Worm (Caenorhabditis elegans) whole organism, L3 larva: Measurements from ENCODE around the gene best-9.

Source experiments
- R02D3.7 ChIP-seq: fragments of 150-350 bp; optimal IDR thresholded peaks from 2 replicates; lab custom pipeline; 2014; ENCODE audit warnings: missing biosample characterization, missing genetic modification characterization
- ZK546.5 ChIP-seq: sonication (generic microtip); optimal IDR thresholded peaks from 2 replicates; lab custom pipeline; 2017; ENCODE audit warnings: missing biosample characterization, missing genetic modification characterization
- ceh-16 ChIP-seq: sonication (generic microtip); optimal IDR thresholded peaks from 2 replicates; lab custom pipeline; 2017; ENCODE audit warnings: missing biosample characterization, missing genetic modification characterization
- ceh-28 ChIP-seq: fragments of 150-350 bp; optimal IDR thresholded peaks from 2 replicates; lab custom pipeline; 2014; ENCODE audit warnings: missing biosample characterization, missing genetic modification reagents, missing genetic modification characterization
- ceh-82 ChIP-seq: fragments of 150-350 bp; optimal IDR thresholded peaks from 2 replicates; lab custom pipeline; 2014; ENCODE audit warnings: missing biosample characterization, missing genetic modification characterization
- ceh-9 ChIP-seq: sonication (generic microtip); optimal IDR thresholded peaks from 2 replicates; lab custom pipeline; 2018; ENCODE audit warnings: missing biosample characterization, missing genetic modification characterization
- egl-27 ChIP-seq: sonication (generic microtip); optimal IDR thresholded peaks from 4 replicates; lab custom pipeline; 2017; ENCODE audit warnings: missing biosample characterization, missing genetic modification reagents, missing genetic modification characterization
- egl-5 ChIP-seq: fragments of 150-350 bp; optimal IDR thresholded peaks from 2 replicates; lab custom pipeline; 2017; ENCODE audit warnings: missing biosample characterization, missing genetic modification reagents, missing genetic modification characterization, inconsistent platforms
- elt-1 ChIP-seq: fragments of 150-350 bp; optimal IDR thresholded peaks from 2 replicates; lab custom pipeline; 2014; ENCODE audit warnings: missing biosample characterization, missing genetic modification characterization
- elt-2 ChIP-seq: sonication (generic microtip); optimal IDR thresholded peaks from 2 replicates; lab custom pipeline; 2016; ENCODE audit warnings: missing genetic modification reagents, mild to moderate bottlenecking, missing genetic modification characterization, missing compliant biosample characterization
- elt-3 ChIP-seq, 3 experiments: fragments of 150-350 bp in 1 of 3; sonication (generic microtip) in 2 of 3; optimal IDR thresholded peaks; 2 replicates in 2 of 3; 4 replicates in 1 of 3; lab custom pipeline; 2014 to 2017; ENCODE audit warnings: missing biosample characterization in 3 of 3, missing genetic modification characterization in 3 of 3
- fkh-10 ChIP-seq: sonication (generic microtip); optimal IDR thresholded peaks from 2 replicates; lab custom pipeline; 2017; ENCODE audit warnings: missing biosample characterization, missing genetic modification reagents, missing genetic modification characterization
- fos-1 ChIP-seq: fragments of 150-350 bp; optimal IDR thresholded peaks from 2 replicates; lab custom pipeline; 2014; ENCODE audit warnings: missing biosample characterization, missing genetic modification characterization
- jun-1 ChIP-seq: fragments of 150-350 bp; optimal IDR thresholded peaks from 2 replicates; lab custom pipeline; 2014; ENCODE audit warnings: missing biosample characterization, missing genetic modification reagents, missing genetic modification characterization
- lin-15B ChIP-seq: fragments of 150-350 bp; optimal IDR thresholded peaks from 2 replicates; lab custom pipeline; 2014; ENCODE audit warnings: missing biosample characterization, missing genetic modification characterization
- lin-39 ChIP-seq: fragments of 150-350 bp; optimal IDR thresholded peaks from 2 replicates; lab custom pipeline; 2018; ENCODE audit warnings: missing biosample characterization, missing genetic modification reagents, missing genetic modification characterization
- lsy-12 ChIP-seq: sonication (generic microtip); optimal IDR thresholded peaks from 2 replicates; lab custom pipeline; 2016; ENCODE audit warnings: mild to moderate bottlenecking, missing genetic modification characterization, missing compliant biosample characterization
- mdl-1 ChIP-seq: fragments of 150-350 bp; optimal IDR thresholded peaks from 2 replicates; lab custom pipeline; 2014; ENCODE audit warnings: missing biosample characterization, missing genetic modification characterization
- mml-1 ChIP-seq: fragments of 150-350 bp; sonication (generic microtip); optimal IDR thresholded peaks from 3 replicates; lab custom pipeline; 2014; ENCODE audit warnings: missing biosample characterization, missing genetic modification characterization
- nfya-1 ChIP-seq: sonication (generic microtip); optimal IDR thresholded peaks from 2 replicates; lab custom pipeline; 2017; ENCODE audit warnings: missing genetic modification characterization, mild to moderate bottlenecking, missing compliant biosample characterization, antibody characterized with exemption, moderate library complexity; ENCODE audit not compliant: insufficient read depth
- nhr-11 ChIP-seq: fragments of 150-350 bp; optimal IDR thresholded peaks from 2 replicates; lab custom pipeline; 2014; ENCODE audit warnings: missing biosample characterization, missing genetic modification characterization
- nhr-12 ChIP-seq: fragments of 150-350 bp; optimal IDR thresholded peaks from 2 replicates; lab custom pipeline; 2014; ENCODE audit warnings: missing biosample characterization, missing genetic modification characterization
- nhr-23 ChIP-seq: fragments of 150-350 bp; optimal IDR thresholded peaks from 2 replicates; lab custom pipeline; 2014; ENCODE audit warnings: missing biosample characterization, missing genetic modification reagents, missing genetic modification characterization
- nhr-237 ChIP-seq: fragments of 150-350 bp; optimal IDR thresholded peaks from 2 replicates; lab custom pipeline; 2014; ENCODE audit warnings: missing biosample characterization, missing genetic modification characterization
- nhr-28 ChIP-seq: fragments of 150-350 bp; optimal IDR thresholded peaks from 2 replicates; lab custom pipeline; 2014; ENCODE audit warnings: missing biosample characterization, missing genetic modification characterization
- nhr-43 ChIP-seq: sonication (generic microtip); optimal IDR thresholded peaks from 2 replicates; lab custom pipeline; 2016; ENCODE audit warnings: mild to moderate bottlenecking, missing genetic modification characterization, missing compliant biosample characterization; ENCODE audit not compliant: poor library complexity, severe bottlenecking
- nhr-67 ChIP-seq: fragments of 150-350 bp; optimal IDR thresholded peaks from 2 replicates; lab custom pipeline; 2014; ENCODE audit warnings: missing biosample characterization, missing genetic modification characterization
- nhr-76 ChIP-seq: fragments of 150-350 bp; sonication (generic microtip); optimal IDR thresholded peaks from 5 replicates; lab custom pipeline; 2014; ENCODE audit warnings: missing biosample characterization, missing genetic modification characterization
- nhr-77 ChIP-seq: fragments of 150-350 bp; optimal IDR thresholded peaks from 2 replicates; lab custom pipeline; 2014; ENCODE audit warnings: missing biosample characterization, missing genetic modification characterization
- pha-4 ChIP-seq: fragments of 150-350 bp; optimal IDR thresholded peaks from 2 replicates; lab custom pipeline; 2014; ENCODE audit warnings: missing biosample characterization, missing genetic modification reagents, missing genetic modification characterization
- pqm-1 ChIP-seq: fragments of 150-350 bp; optimal IDR thresholded peaks from 2 replicates; lab custom pipeline; 2017; ENCODE audit warnings: missing biosample characterization, missing genetic modification characterization, inconsistent platforms
- sea-2 ChIP-seq: fragments of 150-350 bp; sonication (generic microtip); optimal IDR thresholded peaks from 4 replicates; lab custom pipeline; 2014; ENCODE audit warnings: missing biosample characterization, missing genetic modification reagents, missing genetic modification characterization
- zag-1 ChIP-seq: fragments of 150-350 bp; optimal IDR thresholded peaks from 2 replicates; lab custom pipeline; 2014; ENCODE audit warnings: missing biosample characterization, missing genetic modification characterization
- ztf-4 ChIP-seq: fragments of 150-350 bp; optimal IDR thresholded peaks from 2 replicates; lab custom pipeline; 2014; ENCODE audit warnings: missing biosample characterization, missing genetic modification characterization

The best-9 gene

ce11 chrIV:6548609-6549008 lies 11.9 kb upstream of the best-9 start, which contains the start of gene fan-1 (continued):
- TF ChIP-seq nfya-1 (peak; percentile 84), nhr-28 (tag; lab: Kevin White, UChicago) (no peak), fkh-10 (GFP tag; lab: Kevin White, UChicago) (no peak), nhr-11 (no peak), lin-39 (tag; lab: Kevin White, UChicago) (peak; percentile 32), sea-2 (GFP tag; lab: Kevin White, UChicago) (no peak), pha-4 (tag; lab: Kevin White, UChicago) (peak; percentile 85), nhr-23 (tag; lab: Kevin White, UChicago) (peak; percentile 71), ceh-82 (tag; lab: Kevin White, UChicago) (no peak)
- TF ChIP-seq, all 47 proteins: peak for 12

ce11 chrIV:6552036-6552435 lies 8.5 kb upstream of the best-9 start:
- no peak for TF ChIP-seq sea-2 (GFP tag; lab: Kevin White, UChicago)
- no peak for TF ChIP-seq ceh-9 (tag; lab: Kevin White, UChicago)
- TF ChIP-seq nhr-77 = no peak
- no peak for TF ChIP-seq nhr-11
- no peak for TF ChIP-seq fos-1 (tag; lab: Kevin White, UChicago)
- TF ChIP-seq elt-3 (tag; optimal IDR thresholded peaks at IDR 0.05; lab: Kevin White, UChicago) = no peak
- TF ChIP-seq nfya-1 = no peak
- no peak for TF ChIP-seq lsy-12 (tag; lab: Kevin White, UChicago)
- no peak for TF ChIP-seq ceh-28
- no peak for TF ChIP-seq nhr-237 (tag; lab: Kevin White, UChicago)
- TF ChIP-seq nhr-43 (tag; lab: Kevin White, UChicago) = peak; percentile 27
- no peak for TF ChIP-seq ZK546.5 (tag; lab: Kevin White, UChicago)
- TF ChIP-seq jun-1 (tag; lab: Kevin White, UChicago) = no peak
- TF ChIP-seq R02D3.7 = no peak
- TF ChIP-seq lin-15B = no peak
- TF ChIP-seq nhr-67 = no peak
- TF ChIP-seq elt-2 (tag; lab: Kevin White, UChicago) = peak; percentile 23

- TF ChIP-seq nhr-76 (no peak), elt-2 (tag; lab: Kevin White, UChicago) (peak; percentile 95), R02D3.7 (no peak), ceh-16 (tag; lab: Kevin White, UChicago) (no peak), lin-39 (tag; lab: Kevin White, UChicago) (no peak), ZK546.5 (tag; lab: Kevin White, UChicago) (no peak), pha-4 (tag; lab: Kevin White, UChicago) (peak; percentile 33), elt-3 (tag; optimal IDR thresholded peaks at IDR 0.05; lab: Kevin White, UChicago) (peak in 2 of 3 experiments; percentile 68 to 91), pqm-1 (peak; percentile 88), jun-1 (tag; lab: Kevin White, UChicago) (peak; percentile 29)
These were observed 5.7 kb upstream of the best-9 start for ce11 chrIV:6554865-6555264.

- TF ChIP-seq pha-4 (tag; lab: Kevin White, UChicago) (peak; percentile 6), lin-15B (peak; percentile 53), mdl-1 (tag; lab: Kevin White, UChicago) (peak; percentile 41), nhr-12 (tag; lab: Kevin White, UChicago) (no peak), nhr-77 (no peak), nhr-237 (tag; lab: Kevin White, UChicago) (no peak), nfya-1 (peak; percentile 37), ceh-28 (no peak), ztf-4 (tag; lab: Kevin White, UChicago) (no peak), ceh-9 (tag; lab: Kevin White, UChicago) (no peak), lsy-12 (tag; lab: Kevin White, UChicago) (no peak), pqm-1 (peak; percentile 29), nhr-43 (tag; lab: Kevin White, UChicago) (no peak), egl-27 (tag; lab: Kevin White, UChicago) (no peak), fos-1 (tag; lab: Kevin White, UChicago) (peak; percentile 6), mml-1 (tag; lab: Kevin White, UChicago) (no peak), lin-39 (tag; lab: Kevin White, UChicago) (peak; percentile 16), zag-1 (tag; lab: Kevin White, UChicago) (no peak), elt-2 (tag; lab: Kevin White, UChicago) (peak; percentile 0), egl-5 (tag; lab: Kevin White, UChicago) (peak; percentile 77), elt-1 (tag; lab: Kevin White, UChicago) (no peak)
These were observed 4.9 kb upstream of the best-9 start, which contains the start of gene paqr-1 for ce11 chrIV:6555388-6556330. Gene paqr-1, minus strand, starts transcription at chrIV:6555438.
